Worm (Caenorhabditis elegans) whole organism, L2 larva: ENCODE measurements around the gene yars-2.

ENCODE experiments used
- C34F6.9 ChIP-seq: fragments of 150-350 bp; optimal IDR thresholded peaks from 2 replicates; lab custom pipeline; 2014; ENCODE audit warnings: missing biosample characterization, missing genetic modification characterization
- F13H6.1 ChIP-seq: sonication (generic microtip); optimal IDR thresholded peaks from 2 replicates; lab custom pipeline; 2016; ENCODE audit warnings: missing genetic modification characterization, missing compliant biosample characterization
- R02D3.7 ChIP-seq: fragments of 150-350 bp; optimal IDR thresholded peaks from 2 replicates; lab custom pipeline; 2014; ENCODE audit warnings: missing biosample characterization, missing genetic modification characterization
- Y55F3AM.14 ChIP-seq: fragments of 200-800 bp; sonication (Bioruptor generic); optimal IDR thresholded peaks from 2 replicates; lab custom pipeline; 2018; ENCODE audit warnings: mild to moderate bottlenecking, missing genetic modification characterization, missing compliant biosample characterization
- ZK546.5 ChIP-seq: sonication (generic microtip); optimal IDR thresholded peaks from 2 replicates; lab custom pipeline; 2017; ENCODE audit warnings: missing biosample characterization, missing genetic modification characterization
- aly-2 ChIP-seq: fragments of 150-350 bp; optimal IDR thresholded peaks from 2 replicates; lab custom pipeline; 2014; ENCODE audit warnings: missing biosample characterization, missing genetic modification characterization
- ama-1 ChIP-seq: fragments of 150-350 bp; optimal IDR thresholded peaks from 2 replicates; lab custom pipeline; 2018; ENCODE audit warnings: inconsistent platforms
- ceh-16 ChIP-seq: fragments of 150-350 bp; optimal IDR thresholded peaks from 2 replicates; lab custom pipeline; 2014; ENCODE audit warnings: missing biosample characterization, missing genetic modification characterization
- ceh-82 ChIP-seq: fragments of 150-350 bp; optimal IDR thresholded peaks from 2 replicates; lab custom pipeline; 2014; ENCODE audit warnings: missing biosample characterization, missing genetic modification characterization
- crh-2 ChIP-seq: sonication (generic microtip); optimal IDR thresholded peaks from 2 replicates; lab custom pipeline; 2017; ENCODE audit warnings: missing biosample characterization, missing genetic modification characterization
- egl-27 ChIP-seq: sonication (generic microtip); optimal IDR thresholded peaks from 3 replicates; lab custom pipeline; 2017; ENCODE audit warnings: missing biosample characterization, missing genetic modification reagents, missing genetic modification characterization
- elt-3 ChIP-seq: sonication (generic microtip); optimal IDR thresholded peaks from 2 replicates; lab custom pipeline; 2017; ENCODE audit warnings: missing biosample characterization, missing genetic modification characterization
- fos-1 ChIP-seq: fragments of 150-350 bp; optimal IDR thresholded peaks from 2 replicates; lab custom pipeline; 2014; ENCODE audit warnings: missing biosample characterization, missing genetic modification characterization
- gmeb-1 ChIP-seq: fragments of 150-350 bp; optimal IDR thresholded peaks from 2 replicates; lab custom pipeline; 2014; ENCODE audit warnings: missing biosample characterization, missing genetic modification characterization
- lin-11 ChIP-seq: fragments of 150-350 bp; sonication (generic microtip); optimal IDR thresholded peaks from 2 replicates; lab custom pipeline; 2014; ENCODE audit warnings: missing biosample characterization, missing genetic modification characterization, inconsistent platforms, mixed read lengths
- lin-13 ChIP-seq: fragments of 150-350 bp; optimal IDR thresholded peaks from 2 replicates; lab custom pipeline; 2014; ENCODE audit warnings: missing biosample characterization, missing genetic modification reagents, missing genetic modification characterization
- lin-39 ChIP-seq: fragments of 150-350 bp; optimal IDR thresholded peaks from 2 replicates; lab custom pipeline; 2014; ENCODE audit warnings: missing biosample characterization, missing genetic modification reagents, missing genetic modification characterization
- lsy-2 ChIP-seq, 2 experiments: fragments of 150-350 bp in 1 of 2; sonication (generic microtip) in 1 of 2; optimal IDR thresholded peaks; 2 replicates each; lab custom pipeline; 2014 to 2017; ENCODE audit warnings: missing biosample characterization in 2 of 2, missing genetic modification characterization in 2 of 2
- mab-5 ChIP-seq: fragments of 150-350 bp; optimal IDR thresholded peaks from 2 replicates; lab custom pipeline; 2014; ENCODE audit warnings: missing biosample characterization, missing genetic modification characterization
- mbf-1 ChIP-seq: sonication (generic microtip); optimal IDR thresholded peaks from 2 replicates; lab custom pipeline; 2017; ENCODE audit warnings: missing biosample characterization, missing genetic modification characterization
- mdl-1 ChIP-seq, 2 experiments: fragments of 150-350 bp in 1 of 2; sonication (generic microtip) in 1 of 2; optimal IDR thresholded peaks; 2 replicates each; lab custom pipeline; 2017; ENCODE audit warnings: missing biosample characterization in 2 of 2, missing genetic modification characterization in 2 of 2
- nhr-11 ChIP-seq: fragments of 150-350 bp; optimal IDR thresholded peaks from 2 replicates; lab custom pipeline; 2014; ENCODE audit warnings: missing biosample characterization, missing genetic modification characterization
- nhr-12 ChIP-seq: fragments of 150-350 bp; optimal IDR thresholded peaks from 2 replicates; lab custom pipeline; 2014; ENCODE audit warnings: missing biosample characterization, missing genetic modification characterization
- nhr-129 ChIP-seq: fragments of 150-350 bp; optimal IDR thresholded peaks from 2 replicates; lab custom pipeline; 2014; ENCODE audit warnings: missing biosample characterization, missing genetic modification characterization
- nhr-21 ChIP-seq: fragments of 150-350 bp; optimal IDR thresholded peaks from 2 replicates; lab custom pipeline; 2014; ENCODE audit warnings: missing biosample characterization, missing genetic modification characterization
- nhr-237 ChIP-seq: fragments of 150-350 bp; optimal IDR thresholded peaks from 2 replicates; lab custom pipeline; 2014; ENCODE audit warnings: missing biosample characterization, missing genetic modification characterization
- nhr-25 ChIP-seq: fragments of 150-350 bp; sonication (generic microtip); optimal IDR thresholded peaks from 3 replicates; lab custom pipeline; 2014; ENCODE audit warnings: missing biosample characterization, missing genetic modification characterization
- nhr-6 ChIP-seq: fragments of 150-350 bp; optimal IDR thresholded peaks from 2 replicates; lab custom pipeline; 2014; ENCODE audit warnings: missing biosample characterization, missing genetic modification characterization
- nhr-77 ChIP-seq: fragments of 150-350 bp; optimal IDR thresholded peaks from 2 replicates; lab custom pipeline; 2014; ENCODE audit warnings: missing biosample characterization, missing genetic modification characterization
- peb-1 ChIP-seq: fragments of 150-350 bp; optimal IDR thresholded peaks from 2 replicates; lab custom pipeline; 2014; ENCODE audit warnings: missing biosample characterization, missing genetic modification characterization
- sem-4 ChIP-seq: fragments of 150-350 bp; optimal IDR thresholded peaks from 2 replicates; lab custom pipeline; 2014; ENCODE audit warnings: missing biosample characterization, missing genetic modification reagents, missing genetic modification characterization
- sma-3 ChIP-seq: sonication (generic microtip); optimal IDR thresholded peaks from 2 replicates; lab custom pipeline; 2016; ENCODE audit warnings: missing genetic modification reagents, missing genetic modification characterization, missing compliant biosample characterization
- sma-9 ChIP-seq, 2 experiments: fragments of 150-350 bp in 1 of 2; sonication (generic microtip) in 1 of 2; optimal IDR thresholded peaks; 2 replicates each; lab custom pipeline; 2014 to 2016; ENCODE audit warnings: missing genetic modification characterization in 2 of 2, mild to moderate bottlenecking in 1 of 2, missing biosample characterization in 1 of 2, missing compliant biosample characterization in 1 of 2, missing genetic modification reagents in 1 of 2, moderate library complexity in 1 of 2
- snpc-4 ChIP-seq: fragments of 150-350 bp; optimal IDR thresholded peaks from 2 replicates; lab custom pipeline; 2014; ENCODE audit warnings: missing biosample characterization, missing genetic modification characterization
- unc-39 ChIP-seq: fragments of 150-350 bp; optimal IDR thresholded peaks from 2 replicates; lab custom pipeline; 2014; ENCODE audit warnings: missing biosample characterization, missing genetic modification characterization
- unc-55 ChIP-seq: fragments of 150-350 bp; sonication (generic microtip); optimal IDR thresholded peaks from 3 replicates; lab custom pipeline; 2014; ENCODE audit warnings: missing biosample characterization, missing genetic modification reagents, missing genetic modification characterization
- unc-62 ChIP-seq: fragments of 150-350 bp; optimal IDR thresholded peaks from 2 replicates; lab custom pipeline; 2014; ENCODE audit warnings: missing biosample characterization, missing genetic modification reagents, missing genetic modification characterization
- zag-1 ChIP-seq: fragments of 150-350 bp; optimal IDR thresholded peaks from 2 replicates; lab custom pipeline; 2014; ENCODE audit warnings: missing biosample characterization, missing genetic modification characterization
- ztf-11 ChIP-seq: sonication (generic microtip); optimal IDR thresholded peaks from 2 replicates; lab custom pipeline; 2017; ENCODE audit warnings: missing biosample characterization, missing genetic modification characterization
- ztf-4 ChIP-seq: fragments of 150-350 bp; optimal IDR thresholded peaks from 2 replicates; lab custom pipeline; 2014; ENCODE audit warnings: missing biosample characterization, missing genetic modification characterization

Gene yars-2

DNA sequence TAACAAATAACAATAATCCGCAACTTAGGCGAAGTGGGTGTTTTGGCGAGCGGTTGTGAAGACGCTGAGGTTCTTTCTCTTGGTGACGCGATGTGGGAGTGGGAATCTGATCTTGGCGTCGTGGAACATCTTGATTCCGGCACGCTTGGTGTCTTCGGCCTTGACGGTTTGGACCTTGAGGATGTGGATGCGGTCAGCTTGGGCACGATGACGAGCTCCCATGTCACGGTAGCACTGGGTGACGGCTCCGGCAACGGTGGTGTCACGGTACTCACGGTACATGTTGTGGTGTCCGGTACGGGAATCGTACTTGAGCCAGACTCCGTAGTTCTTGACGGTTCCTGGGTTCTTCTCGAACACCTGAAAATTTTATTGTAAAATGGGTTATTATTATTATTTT, 36.7 kb upstream of the yars-2 start:
- peak; percentile 4 for TF ChIP-seq sma-9 (GFP tag; optimal IDR thresholded peaks at IDR 0.05; lab: Kevin White, UChicago)
- no peak for TF ChIP-seq sma-9 (tag; optimal IDR thresholded peaks at IDR 0.05; lab: Kevin White, UChicago)
- no peak for TF ChIP-seq nhr-237 (tag; lab: Kevin White, UChicago)

DNA sequence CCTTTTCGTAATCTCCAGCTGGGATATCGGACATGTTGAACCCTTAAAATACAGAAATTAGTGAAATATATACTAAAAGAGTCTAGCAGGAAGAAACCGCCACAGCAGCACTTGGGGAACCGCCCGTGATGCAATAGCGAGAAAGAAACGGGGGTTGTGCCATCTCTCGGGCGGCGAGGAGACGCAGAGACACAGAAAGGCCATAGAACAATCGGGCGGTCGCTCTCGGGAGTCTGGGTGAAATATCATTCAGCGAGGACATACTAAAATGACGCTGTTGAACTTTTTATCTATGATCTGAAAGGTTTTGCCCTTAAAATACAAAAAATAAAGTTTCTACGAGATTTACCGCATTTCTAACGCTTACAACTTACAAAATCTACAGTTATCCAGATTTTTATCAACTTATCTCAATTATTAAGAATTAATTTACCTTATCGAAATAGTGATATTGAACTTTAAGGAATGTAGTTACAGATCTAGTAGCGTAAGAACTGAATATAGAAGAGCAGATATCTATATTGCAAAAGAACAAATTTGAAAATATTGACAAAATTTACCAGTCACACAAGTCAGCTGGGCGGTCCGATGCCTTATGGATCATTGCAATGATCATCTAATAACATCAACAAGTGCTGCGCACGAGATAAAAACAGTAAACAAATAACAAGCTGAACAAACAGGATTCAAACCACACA, 36.1 kb upstream of the yars-2 start, which contains the start of gene cyc-2.1:
Gene cyc-2.1 (minus strand): TSS at position 605 of the 698 bp plus-strand sequence.
- peak; percentile 55 for TF ChIP-seq sma-3 (GFP tag; lab: Kevin White, UChicago)
- TF ChIP-seq nhr-11 (tag; lab: Kevin White, UChicago) = no peak
- TF ChIP-seq nhr-77 = no peak
- no peak for TF ChIP-seq unc-39 (tag; lab: Kevin White, UChicago)
- TF ChIP-seq Y55F3AM.14 (GFP tag; lab: Kevin White, UChicago) = peak; percentile 39
- peak; percentile 69 for TF ChIP-seq C34F6.9 (tag; lab: Kevin White, UChicago)
- peak; percentile 71 for TF ChIP-seq ama-1 (lab: Kevin White, UChicago)
- peak; percentile 22 for TF ChIP-seq nhr-6
- TF ChIP-seq nhr-21 (tag; lab: Kevin White, UChicago) = peak; percentile 3
- peak; percentile 19 for TF ChIP-seq lin-11 (tag; lab: Kevin White, UChicago)
- TF ChIP-seq mdl-1 (tag; optimal IDR thresholded peaks at IDR 0.05; lab: Kevin White, UChicago) = peak in 1 of 2 experiments; percentile 16
- peak; percentile 70 for TF ChIP-seq nhr-25
- TF ChIP-seq crh-2 (tag; lab: Kevin White, UChicago) = peak; percentile 61
- peak; percentile 95 for TF ChIP-seq nhr-129
- no peak for TF ChIP-seq zag-1 (tag; lab: Kevin White, UChicago)
- no peak for TF ChIP-seq lin-39
- peak; percentile 38 for TF ChIP-seq mab-5 (tag; lab: Kevin White, UChicago)
- TF ChIP-seq unc-62 (GFP tag; lab: Kevin White, UChicago) = no peak
- TF ChIP-seq gmeb-1 (tag; lab: Kevin White, UChicago) = peak; percentile 14
- TF ChIP-seq R02D3.7 (tag; lab: Kevin White, UChicago) = no peak
- no peak for TF ChIP-seq snpc-4 (tag; lab: Kevin White, UChicago)
- no peak for TF ChIP-seq ztf-11 (tag; lab: Kevin White, UChicago)
- TF ChIP-seq lin-13 (GFP tag; lab: Kevin White, UChicago) = peak; percentile 67
- peak; percentile 62 for TF ChIP-seq F13H6.1 (tag; lab: Kevin White, UChicago)
- peak; percentile 80 for TF ChIP-seq sma-9 (GFP tag; optimal IDR thresholded peaks at IDR 0.05; lab: Kevin White, UChicago)
- no peak for TF ChIP-seq sma-9 (tag; optimal IDR thresholded peaks at IDR 0.05; lab: Kevin White, UChicago)
- TF ChIP-seq sem-4 (tag; lab: Kevin White, UChicago) = peak; percentile 47
- no peak for TF ChIP-seq nhr-12
- peak; percentile 59 to 87 for TF ChIP-seq lsy-2 (tag; optimal IDR thresholded peaks at IDR 0.05; lab: Kevin White, UChicago)
- peak; percentile 70 for TF ChIP-seq fos-1 (tag; lab: Kevin White, UChicago)
- peak; percentile 69 for TF ChIP-seq unc-55 (GFP tag; lab: Kevin White, UChicago)
- no peak for TF ChIP-seq ceh-16
- TF ChIP-seq ztf-4 (tag; lab: Kevin White, UChicago) = peak; percentile 74
- TF ChIP-seq aly-2 (tag; lab: Kevin White, UChicago) = no peak

DNA sequence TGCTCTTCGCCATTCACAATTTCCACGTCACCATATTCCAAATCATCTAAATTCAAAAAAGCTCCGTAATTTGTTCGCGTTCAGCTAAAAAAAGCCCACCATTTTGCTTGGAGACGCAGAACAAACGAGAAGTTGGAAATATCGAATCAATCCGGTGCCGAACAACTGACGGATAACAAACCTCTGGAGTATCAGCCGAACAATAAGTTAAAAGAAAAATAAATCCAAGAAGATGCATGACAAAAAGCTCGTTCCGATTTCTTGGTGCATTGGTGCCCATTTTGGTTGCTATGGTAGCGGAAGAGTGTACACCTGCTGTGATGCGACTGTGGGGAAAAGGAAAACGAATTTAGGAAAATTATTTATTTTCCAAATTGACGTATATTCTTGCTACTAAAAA, 35.1 kb upstream of the yars-2 start, which contains the start of gene tctn-1:
Gene tctn-1 (minus strand): TSS at position 280 of the 400 bp plus-strand sequence.
- TF ChIP-seq nhr-129 (peak; percentile 16), ama-1 (lab: Kevin White, UChicago) (peak; percentile 63), elt-3 (tag; lab: Kevin White, UChicago) (no peak), lin-13 (GFP tag; lab: Kevin White, UChicago) (peak; percentile 9), mab-5 (tag; lab: Kevin White, UChicago) (no peak), lsy-2 (tag; optimal IDR thresholded peaks at IDR 0.05; lab: Kevin White, UChicago) (peak; percentile 29 to 56)

- TF ChIP-seq unc-55 (GFP tag; lab: Kevin White, UChicago) (peak; percentile 82), nhr-21 (tag; lab: Kevin White, UChicago) (peak; percentile 43), mdl-1 (tag; optimal IDR thresholded peaks at IDR 0.05; lab: Kevin White, UChicago) (peak in 1 of 2 experiments; percentile 9), ceh-16 (peak; percentile 36), ceh-82 (tag; lab: Kevin White, UChicago) (no peak), nhr-25 (peak; percentile 73), fos-1 (tag; lab: Kevin White, UChicago) (no peak), mbf-1 (tag; lab: Kevin White, UChicago) (no peak), lin-11 (tag; lab: Kevin White, UChicago) (no peak), ZK546.5 (tag; lab: Kevin White, UChicago) (no peak), Y55F3AM.14 (GFP tag; lab: Kevin White, UChicago) (no peak), sma-3 (GFP tag; lab: Kevin White, UChicago) (peak; percentile 49), lin-39 (no peak), peb-1 (tag; lab: Kevin White, UChicago) (no peak), mab-5 (tag; lab: Kevin White, UChicago) (peak; percentile 78), nhr-129 (peak; percentile 69), C34F6.9 (tag; lab: Kevin White, UChicago) (peak; percentile 93), R02D3.7 (tag; lab: Kevin White, UChicago) (peak; percentile 62), ztf-4 (tag; lab: Kevin White, UChicago) (no peak), nhr-6 (peak; percentile 37), gmeb-1 (tag; lab: Kevin White, UChicago) (peak; percentile 84), ztf-11 (tag; lab: Kevin White, UChicago) (no peak), zag-1 (tag; lab: Kevin White, UChicago) (no peak), F13H6.1 (tag; lab: Kevin White, UChicago) (peak; percentile 35), sma-9 (GFP tag; optimal IDR thresholded peaks at IDR 0.05; lab: Kevin White, UChicago) (peak; percentile 60), sma-9 (tag; optimal IDR thresholded peaks at IDR 0.05; lab: Kevin White, UChicago) (no peak), egl-27 (tag; lab: Kevin White, UChicago) (no peak), snpc-4 (tag; lab: Kevin White, UChicago) (peak; percentile 13), elt-3 (tag; lab: Kevin White, UChicago) (no peak), nhr-11 (tag; lab: Kevin White, UChicago) (no peak)
These were observed 33.0 kb upstream of the yars-2 start, which contains the start of gene timm-17B.1 for ce11 chrIV:4745422-4745821. Gene timm-17B.1 (minus strand): TSS chrIV:4745492.
